Fruit fly (Drosophila melanogaster): Measurements from ENCODE around the gene RanBP3.

Gene RanBP3

DNA sequence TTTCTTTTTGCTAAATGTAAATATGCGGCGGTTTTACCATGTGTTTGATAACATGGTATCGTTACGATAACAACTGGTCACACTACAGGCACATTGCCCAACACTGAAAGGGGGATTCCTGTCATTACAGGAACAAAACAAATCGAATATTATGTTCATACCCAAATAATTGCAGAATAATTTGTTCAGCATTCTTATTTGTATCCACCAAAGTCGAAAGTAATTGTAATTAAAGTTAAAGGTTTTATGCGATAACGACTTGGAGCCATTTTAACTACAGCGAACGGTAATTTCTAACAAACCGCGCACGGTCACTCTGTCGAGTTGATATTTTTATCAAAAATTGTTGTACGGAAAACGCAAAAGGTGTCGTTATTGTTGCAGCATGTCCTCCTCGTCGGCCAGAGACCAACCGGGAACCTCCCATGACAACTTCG is 14.8 kb upstream of the RanBP3 start, which contains the start of the genes CG10214 and CG10375 (continued):
- TF ChIP-seq CG2875 (GFP tag; optimal IDR thresholded peaks at IDR 0.05), result peak; percentile 43
- no peak for TF ChIP-seq usp (GFP tag; optimal IDR thresholded peaks at IDR 0.05)
- peak; percentile 95 for TF ChIP-seq CG4617 (GFP tag; optimal IDR thresholded peaks at IDR 0.05; ENCODE audit: borderline replicate concordance)
- peak; percentile 51; the same call in 1 of the 2 replicates for TF ChIP-seq ssp (GFP tag; IDR thresholded peaks at IDR 0.05)
- no peak; the same call in 2 of the 3 replicates for TF ChIP-seq gce (GFP tag; IDR thresholded peaks at IDR 0.05)
- TF ChIP-seq CG6791 (GFP tag; IDR thresholded peaks at IDR 0.05; ENCODE audit: partially characterized antibody), result no peak
- peak; percentile 82 for TF ChIP-seq CG12155 (GFP tag; optimal IDR thresholded peaks at IDR 0.05)
- peak; percentile 79 for TF ChIP-seq fu2 (GFP tag; optimal IDR thresholded peaks at IDR 0.05)
- TF ChIP-seq CG6175 (GFP tag; IDR thresholded peaks at IDR 0.05), result no peak
- no peak for TF ChIP-seq tna (GFP tag; IDR thresholded peaks at IDR 0.05; ENCODE audit: partially characterized antibody)
- TF ChIP-seq Dll (GFP tag; IDR thresholded peaks at IDR 0.05; ENCODE audit: partially characterized antibody), result peak; percentile 61; the same call in 2 of the 4 replicates
- peak; percentile 80 for TF ChIP-seq ind (GFP tag; optimal IDR thresholded peaks at IDR 0.05)
- no peak for TF ChIP-seq cad (GFP tag; optimal IDR thresholded peaks at IDR 0.05)
- peak; percentile 10; the same call in 1 of the 2 replicates for TF ChIP-seq ara (GFP tag; IDR thresholded peaks at IDR 0.05)
- peak; percentile 48 for TF ChIP-seq Atf3 (GFP tag; optimal IDR thresholded peaks at IDR 0.05)
- peak; percentile 29 for TF ChIP-seq CG15073 (GFP tag; optimal IDR thresholded peaks at IDR 0.05)
- TF ChIP-seq bigmax (GFP tag; optimal IDR thresholded peaks at IDR 0.05), result peak; percentile 37
- TF ChIP-seq bab2 (GFP tag; optimal IDR thresholded peaks at IDR 0.05), result peak; percentile 71
- no peak for TF ChIP-seq Lpt (GFP tag; optimal IDR thresholded peaks at IDR 0.05)
- peak; percentile 30; the same call in 1 of the 4 replicates for TF ChIP-seq Gug (GFP tag; IDR thresholded peaks at IDR 0.05)
- no peak for TF ChIP-seq sens-2 (GFP tag; IDR thresholded peaks at IDR 0.05)
- TF ChIP-seq CG6765 (GFP tag; optimal IDR thresholded peaks at IDR 0.05), result peak; percentile 7
- TF ChIP-seq Sox102F (GFP tag; optimal IDR thresholded peaks at IDR 0.05), result peak; percentile 68
- peak; percentile 66 for TF ChIP-seq NK7.1 (GFP tag; optimal IDR thresholded peaks at IDR 0.05)
- TF ChIP-seq Vsx1 (GFP tag; optimal IDR thresholded peaks at IDR 0.05), result no peak
- TF ChIP-seq zfh2 (GFP tag; optimal IDR thresholded peaks at IDR 0.05), result peak; percentile 82
- peak; percentile 94 for TF ChIP-seq YL-1 (GFP tag; optimal IDR thresholded peaks at IDR 0.05)
- peak; percentile 82 for TF ChIP-seq CG3847 (GFP tag; IDR thresholded peaks at IDR 0.05)
- peak; percentile 84 for TF ChIP-seq jumu (GFP tag; optimal IDR thresholded peaks at IDR 0.05)
- TF ChIP-seq Ssrp (tag; optimal IDR thresholded peaks at IDR 0.05), result peak; percentile 35
- TF ChIP-seq CG9797 (GFP tag; optimal IDR thresholded peaks at IDR 0.05), result peak; percentile 98
- peak; percentile 54 for TF ChIP-seq CG31388 (GFP tag; optimal IDR thresholded peaks at IDR 0.05)
- peak; percentile 94 for TF ChIP-seq gfzf (GFP tag; optimal IDR thresholded peaks at IDR 0.05)
- TF ChIP-seq CG13775 (GFP tag; optimal IDR thresholded peaks at IDR 0.05), result peak; percentile 62
- peak; percentile 35; the same call in 1 of the 2 replicates for TF ChIP-seq Ada2b (GFP tag; IDR thresholded peaks at IDR 0.05)
- no peak for TF ChIP-seq ATbp (GFP tag; optimal IDR thresholded peaks at IDR 0.05)
- TF ChIP-seq Hey (tag; optimal IDR thresholded peaks at IDR 0.05), result no peak
- TF ChIP-seq CG9932 (GFP tag; IDR thresholded peaks at IDR 0.05), result peak; percentile 69
- TF ChIP-seq CG1602 (GFP tag; optimal IDR thresholded peaks at IDR 0.05), result peak; percentile 72
- TF ChIP-seq CG18599 (GFP tag; optimal IDR thresholded peaks at IDR 0.05), result peak; percentile 78
- TF ChIP-seq Dek (tag; optimal IDR thresholded peaks at IDR 0.05), result peak; percentile 23
- TF ChIP-seq CG17385 (GFP tag; optimal IDR thresholded peaks at IDR 0.05), result peak; percentile 64
- no peak for TF ChIP-seq TFAM (GFP tag; optimal IDR thresholded peaks at IDR 0.05)
- 0 out of 3 replicates have a peak, but pooled peaks have one; percentile 37 for TF ChIP-seq mld (GFP tag; IDR thresholded peaks at IDR 0.05; ENCODE audit: partially characterized antibody)
- TF ChIP-seq Ptx1 (GFP tag; IDR thresholded peaks at IDR 0.05), result peak; percentile 67
- TF ChIP-seq CG7556 (GFP tag; optimal IDR thresholded peaks at IDR 0.05), result peak; percentile 58
- peak; percentile 64 for TF ChIP-seq dmrt11E (tag; optimal IDR thresholded peaks at IDR 0.05)
- no peak for TF ChIP-seq Nf-YA (GFP tag; IDR thresholded peaks at IDR 0.05)
- 0 out of 2 replicates have a peak, but pooled peaks have one; percentile 19 for TF ChIP-seq CG2129 (GFP tag; IDR thresholded peaks at IDR 0.05; ENCODE audit: partially characterized antibody)
- TF ChIP-seq crc (GFP tag; optimal IDR thresholded peaks at IDR 0.05), result peak; percentile 64
